Worm (Caenorhabditis elegans) whole organism, L1 larva: ENCODE results near the gene R11D1.4.

Experiments
- C16A3.4 ChIP-seq: fragments of 150-350 bp; optimal IDR thresholded peaks from 2 replicates; lab custom pipeline; 2014; ENCODE audit warnings: missing biosample characterization, missing genetic modification characterization
- F16B12.6 ChIP-seq: fragments of 150-350 bp; optimal IDR thresholded peaks from 2 replicates; lab custom pipeline; 2014; ENCODE audit warnings: missing biosample characterization, missing genetic modification characterization
- aha-1 ChIP-seq: fragments of 150-350 bp; optimal IDR thresholded peaks from 2 replicates; lab custom pipeline; 2014; ENCODE audit warnings: missing biosample characterization, missing genetic modification characterization
- alr-1 ChIP-seq: fragments of 200-800 bp; sonication (Bioruptor generic); optimal IDR thresholded peaks from 2 replicates; lab custom pipeline; 2018; ENCODE audit warnings: borderline replicate concordance, mild to moderate bottlenecking, missing genetic modification characterization, missing compliant biosample characterization
- aly-2 ChIP-seq: fragments of 150-350 bp; optimal IDR thresholded peaks from 2 replicates; lab custom pipeline; 2014; ENCODE audit warnings: missing biosample characterization, missing genetic modification characterization
- ama-1 ChIP-seq: fragments of 150-350 bp; optimal IDR thresholded peaks from 2 replicates; lab custom pipeline; 2014
- ceh-63 ChIP-seq: fragments of 200-800 bp; sonication (Bioruptor generic); optimal IDR thresholded peaks from 2 replicates; lab custom pipeline; 2018; ENCODE audit warnings: mild to moderate bottlenecking, missing genetic modification characterization, missing compliant biosample characterization
- ceh-82 ChIP-seq, 3 experiments: fragments of 150-350 bp in 1 of 3; sonication (generic microtip) in 2 of 3; optimal IDR thresholded peaks; 2 replicates each; lab custom pipeline; 2014 to 2017; ENCODE audit warnings: missing biosample characterization in 3 of 3, missing genetic modification characterization in 3 of 3
- dpl-1 ChIP-seq, 3 experiments: fragments of 150-350 bp in 2 of 3; sonication (generic microtip) in 1 of 3; optimal IDR thresholded peaks; 2 replicates each; lab custom pipeline; 2014 to 2017; ENCODE audit warnings: missing biosample characterization in 3 of 3, missing genetic modification characterization in 3 of 3, missing genetic modification reagents in 3 of 3
- efl-3 ChIP-seq: fragments of 200-800 bp; sonication (Bioruptor generic); optimal IDR thresholded peaks from 2 replicates; lab custom pipeline; 2018; ENCODE audit warnings: mild to moderate bottlenecking, missing genetic modification characterization, missing compliant biosample characterization
- egl-27 ChIP-seq, 2 experiments: fragments of 150-350 bp in 1 of 2; sonication (generic microtip); optimal IDR thresholded peaks; 3 replicates each; lab custom pipeline; 2017 to 2018; ENCODE audit warnings: missing biosample characterization in 2 of 2, missing genetic modification characterization in 2 of 2, missing genetic modification reagents in 2 of 2
- elt-3 ChIP-seq, 6 experiments: fragments of 150-350 bp in 1 of 6; sonication (generic microtip); optimal IDR thresholded peaks; 2 replicates each; lab custom pipeline; 2017 to 2018; ENCODE audit warnings: missing biosample characterization in 6 of 6, missing genetic modification characterization in 6 of 6, inconsistent platforms in 1 of 6
- fkh-10 ChIP-seq: sonication (generic microtip); optimal IDR thresholded peaks from 2 replicates; lab custom pipeline; 2017; ENCODE audit warnings: missing biosample characterization, missing genetic modification reagents, missing genetic modification characterization
- hpl-2 ChIP-seq: fragments of 150-350 bp; optimal IDR thresholded peaks from 2 replicates; lab custom pipeline; 2014; ENCODE audit warnings: missing biosample characterization, missing genetic modification reagents, missing genetic modification characterization
- irx-1 ChIP-seq: sonication (generic microtip); optimal IDR thresholded peaks from 2 replicates; lab custom pipeline; 2016; ENCODE audit warnings: missing genetic modification characterization, missing compliant biosample characterization
- lin-13 ChIP-seq: fragments of 150-350 bp; optimal IDR thresholded peaks from 2 replicates; lab custom pipeline; 2014; ENCODE audit warnings: missing biosample characterization, missing genetic modification reagents, missing genetic modification characterization
- lir-3 ChIP-seq: sonication (generic microtip); optimal IDR thresholded peaks from 2 replicates; lab custom pipeline; 2016; ENCODE audit warnings: mild to moderate bottlenecking, missing genetic modification characterization, moderate library complexity, missing compliant biosample characterization; ENCODE audit not compliant: poor library complexity
- lsy-2 ChIP-seq, 2 experiments: fragments of 150-350 bp; optimal IDR thresholded peaks; 2 replicates each; lab custom pipeline; 2014; ENCODE audit warnings: missing biosample characterization in 2 of 2, missing genetic modification characterization in 2 of 2
- mdl-1 ChIP-seq, 2 experiments: fragments of 150-350 bp; optimal IDR thresholded peaks; 2 replicates each; lab custom pipeline; 2014 to 2017; ENCODE audit warnings: missing biosample characterization in 2 of 2, missing genetic modification characterization in 2 of 2, inconsistent platforms in 1 of 2
- mep-1 ChIP-seq: fragments of 150-350 bp; optimal IDR thresholded peaks from 2 replicates; lab custom pipeline; 2014; ENCODE audit warnings: missing biosample characterization, missing genetic modification characterization
- nhr-11 ChIP-seq: fragments of 150-350 bp; optimal IDR thresholded peaks from 2 replicates; lab custom pipeline; 2014; ENCODE audit warnings: missing biosample characterization, missing genetic modification characterization
- nhr-19 ChIP-seq: fragments of 200-800 bp; sonication (Bioruptor generic); conservative IDR thresholded peaks from 2 replicates; pipeline ENCODE4 v1.3.6; 2022; ENCODE audit warnings: missing genetic modification characterization, missing compliant biosample characterization
- nhr-237 ChIP-seq: fragments of 150-350 bp; optimal IDR thresholded peaks from 2 replicates; lab custom pipeline; 2014; ENCODE audit warnings: missing biosample characterization, missing genetic modification characterization
- nhr-28 ChIP-seq: fragments of 150-350 bp; optimal IDR thresholded peaks from 2 replicates; lab custom pipeline; 2014; ENCODE audit warnings: missing biosample characterization, missing genetic modification characterization
- nhr-71 ChIP-seq: sonication (generic microtip); optimal IDR thresholded peaks from 2 replicates; lab custom pipeline; 2016; ENCODE audit warnings: mild to moderate bottlenecking, missing genetic modification characterization, moderate library complexity, missing compliant biosample characterization
- nhr-77 ChIP-seq: fragments of 150-350 bp; optimal IDR thresholded peaks from 2 replicates; lab custom pipeline; 2014; ENCODE audit warnings: missing biosample characterization, missing genetic modification characterization
- nhr-84 ChIP-seq: sonication (generic microtip); optimal IDR thresholded peaks from 2 replicates; lab custom pipeline; 2017; ENCODE audit warnings: missing biosample characterization, missing genetic modification characterization
- nhr-85 ChIP-seq: sonication (generic microtip); peaks from one replicate; lab custom pipeline; 2016; ENCODE audit warnings: missing genetic modification characterization, inconsistent platforms, missing compliant biosample characterization
- nhr-90 ChIP-seq: sonication (generic microtip); optimal IDR thresholded peaks from 2 replicates; lab custom pipeline; 2016; ENCODE audit warnings: mild to moderate bottlenecking, missing genetic modification characterization, missing compliant biosample characterization; ENCODE audit not compliant: poor library complexity
- pag-3 ChIP-seq: sonication (generic microtip); optimal IDR thresholded peaks from 2 replicates; lab custom pipeline; 2017; ENCODE audit warnings: missing genetic modification characterization, mild to moderate bottlenecking, missing compliant biosample characterization, antibody characterized with exemption, borderline replicate concordance; ENCODE audit not compliant: insufficient read depth
- snpc-4 ChIP-seq: fragments of 150-350 bp; optimal IDR thresholded peaks from 2 replicates; lab custom pipeline; 2014; ENCODE audit warnings: missing biosample characterization, missing genetic modification characterization
- snu-23 ChIP-seq: sonication (generic microtip); optimal IDR thresholded peaks from 2 replicates; lab custom pipeline; 2016; ENCODE audit warnings: missing genetic modification characterization, missing compliant biosample characterization
- sox-4 ChIP-seq: sonication (generic microtip); optimal IDR thresholded peaks from 2 replicates; lab custom pipeline; 2016; ENCODE audit warnings: missing genetic modification characterization, missing compliant biosample characterization
- swsn-7 ChIP-seq: sonication (generic microtip); optimal IDR thresholded peaks from 2 replicates; lab custom pipeline; 2016; ENCODE audit warnings: missing genetic modification characterization, missing compliant biosample characterization
- tbx-2 ChIP-seq: sonication (generic microtip); optimal IDR thresholded peaks from 2 replicates; lab custom pipeline; 2016; ENCODE audit warnings: missing genetic modification characterization, missing compliant biosample characterization
- tlp-1 ChIP-seq: fragments of 150-350 bp; optimal IDR thresholded peaks from 2 replicates; lab custom pipeline; 2014; ENCODE audit warnings: missing biosample characterization, missing genetic modification characterization
- unc-130 ChIP-seq: fragments of 150-350 bp; optimal IDR thresholded peaks from 2 replicates; lab custom pipeline; 2017; ENCODE audit warnings: missing biosample characterization, missing genetic modification characterization, inconsistent platforms
- unc-86 ChIP-seq: sonication (generic microtip); optimal IDR thresholded peaks from 2 replicates; lab custom pipeline; 2016; ENCODE audit warnings: missing genetic modification characterization, missing compliant biosample characterization
- unc-98 ChIP-seq: fragments of 200-800 bp; sonication (Bioruptor generic); IDR thresholded peaks from 2 replicates; pipeline ENCODE4 v1.3.6; 2022; ENCODE audit warnings: missing genetic modification characterization, missing compliant biosample characterization
- xbp-1 ChIP-seq: sonication (generic microtip); optimal IDR thresholded peaks from 2 replicates; lab custom pipeline; 2016; ENCODE audit warnings: missing genetic modification characterization, missing compliant biosample characterization
- zag-1 ChIP-seq: fragments of 150-350 bp; optimal IDR thresholded peaks from 2 replicates; lab custom pipeline; 2014; ENCODE audit warnings: missing biosample characterization, missing genetic modification characterization
- zip-4 ChIP-seq: fragments of 200-800 bp; sonication (Bioruptor generic); optimal IDR thresholded peaks from 2 replicates; lab custom pipeline; 2018; ENCODE audit warnings: mild to moderate bottlenecking, missing genetic modification characterization, moderate library complexity, missing compliant biosample characterization
- ztf-4 ChIP-seq: fragments of 150-350 bp; optimal IDR thresholded peaks from 2 replicates; lab custom pipeline; 2014; ENCODE audit warnings: missing biosample characterization, missing genetic modification characterization

The R11D1.4 gene

ce11 chrV:12697364-12697901 is 16.6 kb downstream of the R11D1.4 start, which contains the start of gene istr-1 (continued):
- TF ChIP-seq tlp-1 (tag; lab: Kevin White, UChicago) (no peak), nhr-28 (no peak), nhr-71 (tag; lab: Kevin White, UChicago) (peak; percentile 33), mep-1 (tag; lab: Kevin White, UChicago) (peak; percentile 35), ceh-63 (no peak), elt-3 (tag; optimal IDR thresholded peaks at IDR 0.05; lab: Kevin White, UChicago) (no peak), nhr-11 (no peak), nhr-85 (tag; lab: Kevin White, UChicago) (no peak), hpl-2 (GFP tag; lab: Kevin White, UChicago) (no peak), fkh-10 (GFP tag; lab: Kevin White, UChicago) (no peak), snpc-4 (tag; lab: Kevin White, UChicago) (peak; percentile 16), C16A3.4 (tag; lab: Kevin White, UChicago) (no peak), nhr-77 (no peak), lin-13 (GFP tag; lab: Kevin White, UChicago) (no peak), pag-3 (tag; lab: Kevin White, UChicago) (no peak), nhr-90 (tag; lab: Kevin White, UChicago) (no peak), dpl-1 (GFP tag; optimal IDR thresholded peaks at IDR 0.05; lab: Kevin White, UChicago) (peak in 2 of 3 experiments; percentile 7 to 51), mdl-1 (tag; optimal IDR thresholded peaks at IDR 0.05; lab: Kevin White, UChicago) (no peak), alr-1 (no peak), lir-3 (no peak), efl-3 (GFP tag; lab: Kevin White, UChicago) (no peak)

- TF ChIP-seq tlp-1 (tag; lab: Kevin White, UChicago) (no peak), nhr-11 (no peak), swsn-7 (tag; lab: Kevin White, UChicago) (no peak), aha-1 (tag; lab: Kevin White, UChicago) (no peak), lsy-2 (tag; optimal IDR thresholded peaks at IDR 0.05; lab: Kevin White, UChicago) (no peak), nhr-237 (no peak), snu-23 (GFP tag; lab: Kevin White, UChicago) (no peak)
These were observed 17.2 kb downstream of the R11D1.4 start for ce11 chrV:12696790-12697189.

ce11 chrV:12695968-12696367 is 18.1 kb downstream of the R11D1.4 start, which contains the start of gene K10C8.4:
Gene K10C8.4, plus strand, starts transcription at chrV:12696268.
- TF ChIP-seq irx-1 (tag; lab: Kevin White, UChicago) (no peak), ztf-4 (tag; lab: Kevin White, UChicago) (no peak), nhr-90 (tag; lab: Kevin White, UChicago) (no peak), F16B12.6 (tag; lab: Kevin White, UChicago) (no peak)

- TF ChIP-seq xbp-1 (no peak), zip-4 (GFP tag; lab: Kevin White, UChicago) (no peak), ama-1 (no peak), tbx-2 (tag; lab: Kevin White, UChicago) (no peak), unc-86 (tag; lab: Kevin White, UChicago) (no peak), aly-2 (tag; lab: Kevin White, UChicago) (no peak), fkh-10 (GFP tag; lab: Kevin White, UChicago) (no peak), zag-1 (tag; lab: Kevin White, UChicago) (no peak), ceh-82 (tag; optimal IDR thresholded peaks at IDR 0.05; lab: Kevin White, UChicago) (no peak), sox-4 (tag; lab: Kevin White, UChicago) (no peak), unc-130 (tag; lab: Kevin White, UChicago) (no peak), egl-27 (tag; optimal IDR thresholded peaks at IDR 0.05; lab: Kevin White, UChicago) (no peak), nhr-11 (no peak), unc-98 (GFP tag; lab: Robert Waterston, UW) (no peak), nhr-19 (GFP tag; lab: Robert Waterston, UW) (no peak), nhr-84 (no peak), hpl-2 (GFP tag; lab: Kevin White, UChicago) (no peak), C16A3.4 (tag; lab: Kevin White, UChicago) (no peak), lin-13 (GFP tag; lab: Kevin White, UChicago) (no peak)
- TF ChIP-seq, all 84 proteins: peak for 0
These were observed 18.9 kb downstream of the R11D1.4 start, which contains the start of gene parn-1 for ce11 chrV:12695155-12695554. Gene parn-1, minus strand, starts transcription at chrV:12695255.
